Fruit fly (Drosophila melanogaster) whole organism, embryonic: ENCODE data around the gene Cpr65Av.

Source experiments
- Asciz ChIP-seq: fragments of 200-800 bp; sonication (Bioruptor generic); optimal IDR thresholded peaks from 2 replicates; lab custom pipeline; 2017; ENCODE audit warnings: missing biosample characterization, mild to moderate bottlenecking, missing genetic modification characterization, missing genetic modification reagents
- CG10366 ChIP-seq: fragments of 200-800 bp; sonication (Bioruptor generic); IDR thresholded peaks from 2 replicates; pipeline ENCODE4 v1.3.6; 2022; ENCODE audit warnings: missing biosample characterization, missing genetic modification characterization
- CG10654 ChIP-seq: fragments of 200-800 bp; sonication (Bioruptor generic); optimal IDR thresholded peaks from 2 replicates; lab custom pipeline; 2016; ENCODE audit warnings: missing biosample characterization, missing genetic modification characterization
- CG11398 ChIP-seq: fragments of 200-800 bp; sonication (Bioruptor generic); optimal IDR thresholded peaks from 2 replicates; lab custom pipeline; 2016; ENCODE audit warnings: missing biosample characterization, missing genetic modification characterization
- CG14667 ChIP-seq: fragments of 200-800 bp; sonication (Bioruptor generic); IDR thresholded peaks from 2 replicates; pipeline ENCODE4 v1.3.6; 2022; ENCODE audit warnings: missing biosample characterization, missing genetic modification characterization
- CG17385 ChIP-seq: fragments of 200-800 bp; sonication (Bioruptor generic); optimal IDR thresholded peaks from 3 replicates; lab custom pipeline; 2018; ENCODE audit warnings: missing biosample characterization, mild to moderate bottlenecking, missing genetic modification characterization
- CG17829 ChIP-seq: fragments of 200-800 bp; optimal IDR thresholded peaks from 2 replicates; lab custom pipeline; 2019; ENCODE audit warnings: missing biosample characterization, mild to moderate bottlenecking, missing genetic modification characterization, moderate library complexity
- CG18262 ChIP-seq: fragments of 200-800 bp; optimal IDR thresholded peaks from 3 replicates; lab custom pipeline; 2019; ENCODE audit warnings: missing biosample characterization, mild to moderate bottlenecking, missing genetic modification characterization, moderate library complexity
- CG18599 ChIP-seq: fragments of 200-800 bp; sonication (Bioruptor generic); optimal IDR thresholded peaks from 3 replicates; lab custom pipeline; 2017; ENCODE audit warnings: missing biosample characterization, missing genetic modification characterization, mild to moderate bottlenecking, moderate library complexity, missing genetic modification reagents
- CG30431 ChIP-seq: fragments of 200-800 bp; sonication (Bioruptor generic); optimal IDR thresholded peaks from 2 replicates; lab custom pipeline; 2017; ENCODE audit warnings: missing biosample characterization, missing genetic modification characterization
- CG42726 ChIP-seq: fragments of 200-800 bp; sonication (Bioruptor generic); IDR thresholded peaks from 2 replicates; pipeline ENCODE4 v1.3.6; 2022; ENCODE audit warnings: missing biosample characterization, missing genetic modification characterization; ENCODE audit not compliant: partially characterized antibody
- CG6175 ChIP-seq: fragments of 200-800 bp; sonication (Bioruptor generic); IDR thresholded peaks from 3 replicates; pipeline ENCODE4 v1.3.6; 2022; ENCODE audit warnings: missing biosample characterization, missing genetic modification characterization
- CG8765 ChIP-seq: fragments of 200-800 bp; sonication (Bioruptor generic); IDR thresholded peaks from 2 replicates; pipeline ENCODE4 v1.3.6; 2022; ENCODE audit warnings: missing biosample characterization, missing genetic modification characterization
- CG9727 ChIP-seq: fragments of 200-800 bp; sonication (Bioruptor generic); optimal IDR thresholded peaks from 3 replicates; lab custom pipeline; 2017; ENCODE audit warnings: missing biosample characterization, mild to moderate bottlenecking, missing genetic modification characterization
- CHES-1-like ChIP-seq: fragments of 200-800 bp; sonication (Bioruptor generic); optimal IDR thresholded peaks from 2 replicates; lab custom pipeline; 2016; ENCODE audit warnings: missing biosample characterization, missing genetic modification characterization
- CoRest ChIP-seq: fragments of 200-800 bp; sonication (Bioruptor generic); optimal IDR thresholded peaks from 3 replicates; lab custom pipeline; 2018; ENCODE audit warnings: missing biosample characterization, mild to moderate bottlenecking, missing genetic modification characterization, moderate library complexity
- Dad ChIP-seq: fragments of 200-800 bp; sonication (Bioruptor generic); optimal IDR thresholded peaks from 3 replicates; lab custom pipeline; 2016; ENCODE audit warnings: missing biosample characterization, missing genetic modification characterization
- Fer1 ChIP-seq: fragments of 200-800 bp; sonication (Bioruptor generic); optimal IDR thresholded peaks from 2 replicates; lab custom pipeline; 2017; ENCODE audit warnings: missing biosample characterization, mild to moderate bottlenecking, missing genetic modification characterization
- H2.0 ChIP-seq: fragments of 200-800 bp; sonication (Bioruptor generic); IDR thresholded peaks from 2 replicates; pipeline ENCODE4 v1.3.6; 2022; ENCODE audit warnings: missing biosample characterization, missing genetic modification characterization
- Hey ChIP-seq: fragments of 200-800 bp; sonication (Bioruptor generic); optimal IDR thresholded peaks from 3 replicates; lab custom pipeline; 2018; ENCODE audit warnings: missing biosample characterization, mild to moderate bottlenecking, missing genetic modification characterization
- MBD-R2 ChIP-seq: fragments of 200-800 bp; sonication (Bioruptor generic); IDR thresholded peaks from 2 replicates; pipeline ENCODE4 v1.3.6; 2022; ENCODE audit warnings: missing biosample characterization, missing genetic modification characterization
- MTF-1 ChIP-seq: fragments of 200-800 bp; sonication (Bioruptor generic); optimal IDR thresholded peaks from 2 replicates; lab custom pipeline; 2018; ENCODE audit warnings: missing biosample characterization, mild to moderate bottlenecking, missing genetic modification characterization, borderline replicate concordance
- Rx ChIP-seq: fragments of 200-800 bp; sonication (Bioruptor generic); IDR thresholded peaks from 2 replicates; pipeline ENCODE4 v1.3.6; 2022; ENCODE audit warnings: missing biosample characterization, missing genetic modification characterization
- Sin3A ChIP-seq: fragments of >200 bp; optimal IDR thresholded peaks from 2 replicates; lab custom pipeline; 2018
- Ssrp ChIP-seq: fragments of 200-800 bp; sonication (Bioruptor generic); optimal IDR thresholded peaks from 2 replicates; lab custom pipeline; 2018; ENCODE audit warnings: missing biosample characterization, mild to moderate bottlenecking, missing genetic modification characterization, moderate library complexity
- Taf1 ChIP-seq: fragments of 200-800 bp; sonication (Bioruptor generic); IDR thresholded peaks from 2 replicates; pipeline ENCODE4 v1.3.6; 2022; ENCODE audit warnings: missing biosample characterization, missing genetic modification characterization
- ac ChIP-seq: fragments of 200-800 bp; sonication (Bioruptor generic); optimal IDR thresholded peaks from 3 replicates; lab custom pipeline; 2017; ENCODE audit warnings: missing biosample characterization, mild to moderate bottlenecking, missing genetic modification characterization
- br ChIP-seq: fragments of >200 bp; optimal IDR thresholded peaks from 2 replicates; lab custom pipeline; 2017
- bsh ChIP-seq, 2 experiments: fragments of 200-800 bp; sonication (Bioruptor generic); optimal IDR thresholded peaks; 2 replicates each; lab custom pipeline; 2017 to 2018; ENCODE audit warnings: mild to moderate bottlenecking in 2 of 2, missing biosample characterization in 2 of 2, missing genetic modification characterization in 2 of 2, moderate library complexity in 1 of 2
- crp ChIP-seq, 2 experiments: fragments of 200-800 bp; sonication (Bioruptor generic); optimal IDR thresholded peaks; 2 replicates in 1 of 2; 3 replicates in 1 of 2; lab custom pipeline; 2017; ENCODE audit warnings: missing biosample characterization in 2 of 2, missing genetic modification characterization in 2 of 2, mild to moderate bottlenecking in 1 of 2, moderate library complexity in 1 of 2
- cwo ChIP-seq: fragments of 200-800 bp; sonication (Bioruptor generic); optimal IDR thresholded peaks from 3 replicates; lab custom pipeline; 2017; ENCODE audit warnings: missing biosample characterization, missing genetic modification characterization, mild to moderate bottlenecking, moderate library complexity, missing genetic modification reagents
- dpn ChIP-seq, 2 experiments: fragments of 200-800 bp; sonication (Bioruptor generic); optimal IDR thresholded peaks; 3 replicates each; lab custom pipeline; 2016; ENCODE audit warnings: missing biosample characterization in 2 of 2, missing genetic modification characterization in 2 of 2
- fd3F ChIP-seq: fragments of 200-800 bp; sonication (Bioruptor generic); optimal IDR thresholded peaks from 2 replicates; lab custom pipeline; 2018; ENCODE audit warnings: missing biosample characterization, mild to moderate bottlenecking, missing genetic modification characterization, moderate library complexity
- gce ChIP-seq: fragments of 200-800 bp; sonication (Bioruptor generic); IDR thresholded peaks from 3 replicates; pipeline ENCODE4 v1.3.6; 2022; ENCODE audit warnings: missing biosample characterization, missing genetic modification characterization
- gfzf ChIP-seq: fragments of 200-800 bp; sonication (Bioruptor generic); optimal IDR thresholded peaks from 2 replicates; lab custom pipeline; 2016; ENCODE audit warnings: missing biosample characterization, mild to moderate bottlenecking, missing genetic modification characterization, moderate library complexity
- grn ChIP-seq: fragments of 200-800 bp; sonication (Bioruptor generic); optimal IDR thresholded peaks from 3 replicates; lab custom pipeline; 2017; ENCODE audit warnings: missing biosample characterization, missing genetic modification characterization
- lov ChIP-seq, 2 experiments: fragments of 200-800 bp in 1 of 2; fragments of >200 bp in 1 of 2; sonication (Bioruptor generic) in 1 of 2; IDR thresholded peaks in 1 of 2; optimal IDR thresholded peaks in 1 of 2; 2 replicates in 1 of 2; 3 replicates in 1 of 2; pipeline versions ENCODE4 v1.3.6 to Lab custom; 2017 to 2022; ENCODE audit warnings: missing biosample characterization in 1 of 2, missing genetic modification characterization in 1 of 2
- mam ChIP-seq: fragments of 200-800 bp; sonication (Bioruptor generic); optimal IDR thresholded peaks from 3 replicates; lab custom pipeline; 2016; ENCODE audit warnings: missing biosample characterization, missing genetic modification characterization
- org-1 ChIP-seq: fragments of 200-800 bp; sonication (Bioruptor generic); optimal IDR thresholded peaks from 2 replicates; lab custom pipeline; 2017; ENCODE audit warnings: missing biosample characterization, missing genetic modification characterization
- pfk ChIP-seq: fragments of 200-800 bp; sonication (Bioruptor generic); optimal IDR thresholded peaks from 2 replicates; lab custom pipeline; 2018; ENCODE audit warnings: missing biosample characterization, mild to moderate bottlenecking, missing genetic modification characterization, moderate library complexity
- prd ChIP-seq, 3 experiments: fragments of >200 bp in 2 of 3; fragments of 200-800 bp in 1 of 3; sonication (Bioruptor generic) in 1 of 3; optimal IDR thresholded peaks in 2 of 3; IDR thresholded peaks in 1 of 3; 2 replicates in 2 of 3; 3 replicates in 1 of 3; pipeline versions ENCODE4 v1.3.6 to Lab custom; 2017 to 2022; ENCODE audit warnings: missing biosample characterization in 1 of 3, missing genetic modification characterization in 1 of 3
- scrt ChIP-seq: fragments of 200-800 bp; sonication (Bioruptor generic); optimal IDR thresholded peaks from 2 replicates; lab custom pipeline; 2018; ENCODE audit warnings: missing biosample characterization, mild to moderate bottlenecking, missing genetic modification characterization, moderate library complexity
- sqz ChIP-seq: fragments of 200-800 bp; sonication (Bioruptor generic); optimal IDR thresholded peaks from 3 replicates; lab custom pipeline; 2018; ENCODE audit warnings: missing biosample characterization, mild to moderate bottlenecking, missing genetic modification characterization
- sr ChIP-seq: fragments of 200-800 bp; sonication (Bioruptor generic); IDR thresholded peaks from 3 replicates; pipeline ENCODE4 v1.3.6; 2022; ENCODE audit warnings: missing biosample characterization, missing genetic modification characterization
- trh ChIP-seq: fragments of 200-800 bp; sonication (Bioruptor generic); optimal IDR thresholded peaks from 2 replicates; lab custom pipeline; 2016; ENCODE audit warnings: missing biosample characterization, missing genetic modification characterization
- wek ChIP-seq: fragments of 200-800 bp; sonication (Bioruptor generic); optimal IDR thresholded peaks from 3 replicates; lab custom pipeline; 2018; ENCODE audit warnings: missing biosample characterization, mild to moderate bottlenecking, missing genetic modification characterization, moderate library complexity
- zfh1 ChIP-seq: fragments of 200-800 bp; sonication (Bioruptor generic); IDR thresholded peaks from 3 replicates; pipeline ENCODE4 v1.3.6; 2022; ENCODE audit warnings: missing biosample characterization, missing genetic modification characterization

Gene Cpr65Av

dm6 chr3L:6188995-6189927 is 49.5 kb upstream of the Cpr65Av start, which contains the start of the genes D19A and CG7386 (continued):
- peak; percentile 11 for TF ChIP-seq wek (GFP tag; lab: Kevin White, UChicago)
- no peak for TF ChIP-seq ac (GFP tag; lab: Kevin White, UChicago)
- TF ChIP-seq br (lab: Kevin White, UChicago): no peak
- TF ChIP-seq MBD-R2: peak; percentile 92
- TF ChIP-seq Sin3A (lab: Kevin White, UChicago): no peak
- TF ChIP-seq dpn (GFP tag; optimal IDR thresholded peaks at IDR 0.05; lab: Kevin White, UChicago): peak; percentile 33 to 62
- peak; percentile 60 for TF ChIP-seq Fer1 (GFP tag; lab: Kevin White, UChicago)
- TF ChIP-seq cwo (GFP tag; lab: Kevin White, UChicago): peak; percentile 46
- TF ChIP-seq Taf1 (GFP tag; lab: Robert Waterston, UW): peak; percentile 57
- peak; percentile 88 for TF ChIP-seq sqz (GFP tag; lab: Kevin White, UChicago)
- TF ChIP-seq CG14667: peak; percentile 39; the same call in 1 of the 2 replicates
- no peak for TF ChIP-seq pfk
- TF ChIP-seq zfh1 (GFP tag; lab: Robert Waterston, UW): peak; percentile 72
- no peak for TF ChIP-seq Dad (GFP tag; lab: Kevin White, UChicago)
- peak; percentile 22 for TF ChIP-seq CHES-1-like
- TF ChIP-seq MTF-1 (GFP tag; lab: Kevin White, UChicago): peak; percentile 8
- no peak for TF ChIP-seq Asciz
- TF ChIP-seq bsh (GFP tag; optimal IDR thresholded peaks at IDR 0.05; lab: Kevin White, UChicago): peak in 1 of 2 experiments; percentile 55
- no peak for TF ChIP-seq lov (optimal IDR thresholded peaks at IDR 0.05; lab: Kevin White, UChicago)
- TF ChIP-seq lov (GFP tag; IDR thresholded peaks at IDR 0.05; lab: Robert Waterston, UW): peak; percentile 31; the same call in 1 of the 3 replicates
- TF ChIP-seq CG6175 (GFP tag; lab: Robert Waterston, UW): no peak
- TF ChIP-seq CG17385 (GFP tag; lab: Kevin White, UChicago): peak; percentile 28
- no peak for TF ChIP-seq CG30431 (GFP tag; lab: Kevin White, UChicago)
- peak; percentile 44; the same call in 1 of the 2 replicates for TF ChIP-seq Rx (GFP tag; lab: Robert Waterston, UW)
- TF ChIP-seq CG42726 (GFP tag; lab: Robert Waterston, UW): no peak
- TF ChIP-seq trh (GFP tag; lab: Kevin White, UChicago): no peak
- peak; percentile 56 for TF ChIP-seq CG10366
- no peak for TF ChIP-seq prd (optimal IDR thresholded peaks at IDR 0.05; lab: Kevin White, UChicago)
- TF ChIP-seq prd (GFP tag; IDR thresholded peaks at IDR 0.05; lab: Robert Waterston, UW): peak; percentile 66
- peak; percentile 8 for TF ChIP-seq scrt
- TF ChIP-seq crp (GFP tag; optimal IDR thresholded peaks at IDR 0.05; lab: Kevin White, UChicago): no peak
- peak; percentile 74 for TF ChIP-seq mam (GFP tag; lab: Kevin White, UChicago)
- peak; percentile 3 for TF ChIP-seq fd3F (GFP tag; lab: Kevin White, UChicago)
- TF ChIP-seq Ssrp: peak; percentile 25
- no peak for TF ChIP-seq Hey (tag; lab: Kevin White, UChicago)
- TF ChIP-seq CG11398 (GFP tag; lab: Kevin White, UChicago): no peak
- TF ChIP-seq CG18262 (tag; lab: Kevin White, UChicago): peak; percentile 62
- peak; percentile 2 for TF ChIP-seq CG10654 (GFP tag; lab: Kevin White, UChicago)
- peak; percentile 59 for TF ChIP-seq H2.0 (GFP tag; lab: Robert Waterston, UW)
- TF ChIP-seq CoRest (tag; lab: Kevin White, UChicago): peak; percentile 70
- TF ChIP-seq CG8765 (GFP tag; lab: Robert Waterston, UW): no peak
- TF ChIP-seq CG17829 (tag; lab: Kevin White, UChicago): peak; percentile 64
- no peak for TF ChIP-seq org-1
- TF ChIP-seq grn (GFP tag; lab: Kevin White, UChicago): peak; percentile 76
- TF ChIP-seq gfzf (GFP tag; lab: Kevin White, UChicago): peak; percentile 8
- peak; percentile 29 for TF ChIP-seq CG9727
- peak; percentile 43 for TF ChIP-seq CG18599 (GFP tag; lab: Kevin White, UChicago)
- 0 out of 3 replicates have a peak, but pooled peaks have one; percentile 8 for TF ChIP-seq sr (GFP tag; lab: Robert Waterston, UW)
- 0 out of 3 replicates have a peak, but pooled peaks have one; percentile 25 for TF ChIP-seq gce (GFP tag; lab: Robert Waterston, UW)
